Worm (Caenorhabditis elegans) whole organism, L3 larva: ENCODE measurements around the gene C49A9.3.

ENCODE experiments used
- ama-1 ChIP-seq: fragments of 150-350 bp; optimal IDR thresholded peaks from 2 replicates; lab custom pipeline; 2018
- ceh-28 ChIP-seq: fragments of 150-350 bp; optimal IDR thresholded peaks from 2 replicates; lab custom pipeline; 2014; ENCODE audit warnings: missing biosample characterization, missing genetic modification reagents, missing genetic modification characterization
- lin-15B ChIP-seq: fragments of 150-350 bp; optimal IDR thresholded peaks from 2 replicates; lab custom pipeline; 2014; ENCODE audit warnings: missing biosample characterization, missing genetic modification characterization
- snpc-4 ChIP-seq: fragments of 150-350 bp; optimal IDR thresholded peaks from 2 replicates; lab custom pipeline; 2014; ENCODE audit warnings: missing biosample characterization, missing genetic modification characterization

DNA sequence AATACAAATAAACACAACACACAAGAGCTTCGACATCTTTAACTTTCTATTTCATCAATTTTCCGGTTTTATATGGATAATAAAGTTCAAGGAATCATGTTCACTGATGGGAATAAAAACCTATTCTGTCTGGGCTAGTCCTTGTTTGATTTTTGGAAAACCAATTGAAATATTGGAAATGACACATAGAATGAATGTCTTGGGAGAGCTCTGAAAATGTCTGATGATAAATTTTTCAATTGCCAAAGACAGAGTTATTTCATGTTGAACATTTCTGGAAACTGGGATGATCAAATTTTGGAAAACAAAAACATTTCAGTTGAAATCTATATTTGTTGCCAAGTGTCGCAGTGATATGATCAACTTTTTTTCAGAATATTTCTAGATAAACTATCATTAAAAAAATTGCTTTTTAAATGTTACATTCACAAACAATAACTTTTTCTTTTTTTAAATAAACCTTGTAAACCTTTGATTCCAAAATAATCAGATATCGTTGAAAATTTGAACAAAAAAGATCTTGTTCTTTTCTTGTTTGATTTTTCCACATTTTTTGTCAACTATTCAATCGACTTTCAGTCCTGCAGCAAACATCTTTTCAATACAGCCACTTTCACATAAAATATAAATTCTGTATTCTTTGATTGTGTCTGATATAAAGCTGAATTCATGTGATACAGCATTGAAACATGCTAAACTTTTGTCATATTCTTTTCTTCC, 15.8 kb downstream of the C49A9.3 start, which contains the start of the genes F58F9.6 and F58F9.8:
- TF ChIP-seq snpc-4 (tag; lab: Kevin White, UChicago) (no peak), lin-15B (no peak), ama-1 (no peak), ceh-28 (tag; lab: Kevin White, UChicago) (no peak)
